Fruit fly (Drosophila melanogaster) S2 (cell line): ENCODE data around the gene CG7289.

Experiments used
- CG8478 ChIP-seq: fragments of >200 bp; optimal IDR thresholded peaks from 2 replicates; lab custom pipeline; 2018
- CTCF ChIP-seq, 2 experiments: fragments of >200 bp; optimal IDR thresholded peaks; 2 replicates each; lab custom pipeline; 2018

DNA sequence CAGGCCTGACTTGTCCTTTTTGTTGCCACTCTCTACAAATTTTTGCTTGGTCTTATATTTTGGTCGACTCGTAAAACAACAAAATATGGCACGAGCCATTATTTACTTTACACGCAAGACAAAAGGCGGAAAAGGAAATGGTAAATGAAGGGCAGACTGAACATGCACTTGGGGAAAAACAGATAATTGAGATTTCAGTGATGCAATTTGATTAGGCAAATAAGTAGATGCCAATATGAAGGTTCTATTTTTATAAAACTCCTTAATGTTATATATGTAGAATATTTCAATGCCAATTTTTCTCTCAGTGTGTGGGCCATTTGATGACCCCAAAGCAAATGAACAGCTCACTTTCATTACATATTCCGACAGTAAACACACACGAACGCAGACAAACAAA is 33.2 kb downstream of the CG7289 start:
- no peak for TF ChIP-seq CTCF (optimal IDR thresholded peaks at IDR 0.05; lab: Kevin White, UChicago)
- TF ChIP-seq CG8478 (lab: Kevin White, UChicago): no peak
